Fruit fly (Drosophila melanogaster): ENCODE results near the gene CG42450.

The CG42450 gene

dm6 chrX:18830396-18830795, 17.3 kb downstream of the CG42450 start, which contains the start of gene CG7101 (continued):
- TF ChIP-seq sc (optimal IDR thresholded peaks at IDR 0.05) = no peak
- no peak for TF ChIP-seq sc (GFP tag; optimal IDR thresholded peaks at IDR 0.05)
- no peak for TF ChIP-seq CG2889 (GFP tag; IDR thresholded peaks at IDR 0.05)
- TF ChIP-seq Chrac-16 (GFP tag; optimal IDR thresholded peaks at IDR 0.05) = no peak
- TF ChIP-seq gsb-n (tag; optimal IDR thresholded peaks at IDR 0.05) = no peak
- no peak for TF ChIP-seq hkb (optimal IDR thresholded peaks at IDR 0.05)
- no peak for TF ChIP-seq hkb (GFP tag; IDR thresholded peaks at IDR 0.05)
- TF ChIP-seq NC2β (GFP tag; optimal IDR thresholded peaks at IDR 0.05) = no peak
- no peak for TF ChIP-seq crp (GFP tag; optimal IDR thresholded peaks at IDR 0.05)
- no peak for TF ChIP-seq Asciz (GFP tag; optimal IDR thresholded peaks at IDR 0.05)
- no peak for TF ChIP-seq Adf1 (GFP tag; IDR thresholded peaks at IDR 0.05)
- TF ChIP-seq nmo (GFP tag; optimal IDR thresholded peaks at IDR 0.05) = peak; percentile 2
- TF ChIP-seq CG3163 (GFP tag; optimal IDR thresholded peaks at IDR 0.05) = no peak
- no peak for TF ChIP-seq prd (optimal IDR thresholded peaks at IDR 0.05)
- no peak for TF ChIP-seq prd (GFP tag; IDR thresholded peaks at IDR 0.05)
- peak; percentile 71 for TF ChIP-seq Dp (GFP tag; optimal IDR thresholded peaks at IDR 0.05)
- no peak for TF ChIP-seq ac (GFP tag; optimal IDR thresholded peaks at IDR 0.05)
- TF ChIP-seq amos (GFP tag; IDR thresholded peaks at IDR 0.05; ENCODE audit: partially characterized antibody) = peak; percentile 63
- TF ChIP-seq lov (optimal IDR thresholded peaks at IDR 0.05) = no peak
- TF ChIP-seq lov (GFP tag; IDR thresholded peaks at IDR 0.05) = no peak
- TF ChIP-seq D (optimal IDR thresholded peaks at IDR 0.05) = no peak
- no peak for TF ChIP-seq D (GFP tag; optimal IDR thresholded peaks at IDR 0.05)
- TF ChIP-seq CG10543 (GFP tag; optimal IDR thresholded peaks at IDR 0.05) = no peak
- TF ChIP-seq seq (GFP tag; IDR thresholded peaks at IDR 0.05) = no peak
- no peak for TF ChIP-seq CG17829 (tag; optimal IDR thresholded peaks at IDR 0.05)
- no peak for TF ChIP-seq Nf-YB (GFP tag; optimal IDR thresholded peaks at IDR 0.05)
- peak; percentile 42; the same call in 1 of the 2 replicates for TF ChIP-seq CG3847 (GFP tag; IDR thresholded peaks at IDR 0.05)
- no peak for TF ChIP-seq CG11695 (GFP tag; IDR thresholded peaks at IDR 0.05)
- no peak for TF ChIP-seq ERR (GFP tag; optimal IDR thresholded peaks at IDR 0.05)
- no peak for TF ChIP-seq CG18476 (GFP tag; optimal IDR thresholded peaks at IDR 0.05)
- no peak for TF ChIP-seq ham (GFP tag; IDR thresholded peaks at IDR 0.05)
- no peak for TF ChIP-seq oc (tag; optimal IDR thresholded peaks at IDR 0.05)
- peak; percentile 55 for TF ChIP-seq CG15514 (GFP tag; optimal IDR thresholded peaks at IDR 0.05)
- no peak for TF ChIP-seq pan (optimal IDR thresholded peaks at IDR 0.05)
- peak in 1 of 2 experiments; percentile 18 for TF ChIP-seq pan (GFP tag; optimal IDR thresholded peaks at IDR 0.05 in 1 of 2, IDR thresholded peaks at IDR 0.05 in 1 of 2)
- no peak for TF ChIP-seq ATbp (GFP tag; optimal IDR thresholded peaks at IDR 0.05)
- no peak for TF ChIP-seq CG4404 (GFP tag; IDR thresholded peaks at IDR 0.05)
- TF ChIP-seq CG9437 (GFP tag; optimal IDR thresholded peaks at IDR 0.05) = no peak
- no peak for TF ChIP-seq CG7556 (GFP tag; optimal IDR thresholded peaks at IDR 0.05)
- no peak for TF ChIP-seq zfh2 (GFP tag; optimal IDR thresholded peaks at IDR 0.05)
- no peak for TF ChIP-seq gem (tag; optimal IDR thresholded peaks at IDR 0.05)
- TF ChIP-seq CG7839 (tag; optimal IDR thresholded peaks at IDR 0.05) = no peak
- TF ChIP-seq CG4820 (GFP tag; optimal IDR thresholded peaks at IDR 0.05) = no peak
- TF ChIP-seq CG31224 (GFP tag; IDR thresholded peaks at IDR 0.05) = no peak
- TF ChIP-seq tgo (GFP tag; IDR thresholded peaks at IDR 0.05) = no peak
- no peak for TF ChIP-seq Abd-B (GFP tag; optimal IDR thresholded peaks at IDR 0.05)
- no peak for TF ChIP-seq otp (GFP tag; IDR thresholded peaks at IDR 0.05)
- no peak for TF ChIP-seq grn (GFP tag; optimal IDR thresholded peaks at IDR 0.05)
- TF ChIP-seq gro (GFP tag; optimal IDR thresholded peaks at IDR 0.05) = no peak
- no peak for TF ChIP-seq CG4282 (GFP tag; optimal IDR thresholded peaks at IDR 0.05)
- TF ChIP-seq ash1 (GFP tag; optimal IDR thresholded peaks at IDR 0.05) = no peak
- peak; percentile 50; the same call in 2 of the 3 replicates for TF ChIP-seq knrl (GFP tag; IDR thresholded peaks at IDR 0.05; ENCODE audit: partially characterized antibody)
- no peak for TF ChIP-seq CG10462 (GFP tag; optimal IDR thresholded peaks at IDR 0.05)
